Worm (Caenorhabditis elegans): ENCODE data around the gene pax-1.

The pax-1 gene

ce11 chrV:8247311-8248105, 22.8 kb downstream of the pax-1 start (continued):
- TF ChIP-seq efl-3 (GFP tag; optimal IDR thresholded peaks at IDR 0.05): peak; percentile 36
- peak; percentile 66 for TF ChIP-seq irx-1 (tag; optimal IDR thresholded peaks at IDR 0.05)
- peak; percentile 85 for TF ChIP-seq lin-14 (GFP tag; optimal IDR thresholded peaks at IDR 0.05)
- TF ChIP-seq ceh-82 (tag; optimal IDR thresholded peaks at IDR 0.05): peak; percentile 47 to 55 (median 54)

ce11 chrV:8250208-8250607, 25.5 kb downstream of the pax-1 start, which contains the start of gene C16D9.6:
Gene C16D9.6 (minus strand): TSS chrV:8250308.
- TF ChIP-seq fos-1 (tag; optimal IDR thresholded peaks at IDR 0.05): no peak
- TF ChIP-seq dsc-1 (tag; optimal IDR thresholded peaks at IDR 0.05): peak; percentile 8
- TF ChIP-seq fkh-8 (tag; optimal IDR thresholded peaks at IDR 0.05): peak; percentile 77
- TF ChIP-seq nhr-85 (tag): no peak
- peak; percentile 43 for TF ChIP-seq nhr-71 (tag; optimal IDR thresholded peaks at IDR 0.05)
- TF ChIP-seq lir-3 (tag; optimal IDR thresholded peaks at IDR 0.05; ENCODE audit: poor library complexity): no peak
- TF ChIP-seq ceh-8 (GFP tag; optimal IDR thresholded peaks at IDR 0.05): no peak

DNA sequence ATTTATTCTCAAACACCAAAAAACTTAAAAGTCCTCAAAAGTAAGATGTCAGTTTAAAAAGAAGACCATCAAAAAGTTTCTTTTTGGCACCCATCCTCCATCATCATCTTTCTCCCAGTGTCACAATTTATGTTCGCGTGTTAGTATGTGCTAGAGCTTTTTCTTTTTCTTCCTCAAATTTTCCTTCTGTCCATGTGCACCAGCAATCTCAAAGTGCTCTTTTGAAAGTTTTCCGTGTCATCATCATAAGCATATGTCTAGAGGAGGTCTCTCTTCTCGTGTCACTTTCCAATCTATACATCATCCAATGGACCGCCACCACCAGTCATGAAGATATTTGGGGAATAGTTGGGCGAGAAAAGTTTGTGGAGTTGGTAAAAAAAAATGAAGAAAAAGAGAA, 26.3 kb downstream of the pax-1 start:
- no peak for TF ChIP-seq elt-2 (tag; optimal IDR thresholded peaks at IDR 0.05)
- TF ChIP-seq mab-9 (GFP tag; IDR thresholded peaks at IDR 0.05): 0 out of 2 replicates have a peak, but pooled peaks have one; percentile 14
- TF ChIP-seq egl-27 (tag; optimal IDR thresholded peaks at IDR 0.05): no peak
- TF ChIP-seq unc-62 (GFP tag; optimal IDR thresholded peaks at IDR 0.05): no peak
- TF ChIP-seq nhr-19 (GFP tag; conservative IDR thresholded peaks at IDR 0.05): no peak
- no peak for TF ChIP-seq unc-86 (tag; optimal IDR thresholded peaks at IDR 0.05)
- TF ChIP-seq tbx-2 (tag; optimal IDR thresholded peaks at IDR 0.05): no peak
- TF ChIP-seq hlh-17 (GFP tag; optimal IDR thresholded peaks at IDR 0.05; ENCODE audit: borderline replicate concordance): no peak
- no peak for TF ChIP-seq dsc-1 (tag; optimal IDR thresholded peaks at IDR 0.05)
- peak; percentile 52 for TF ChIP-seq lin-14 (GFP tag; optimal IDR thresholded peaks at IDR 0.05)
- TF ChIP-seq egl-13 (tag; optimal IDR thresholded peaks at IDR 0.05): no peak
- TF ChIP-seq nhr-28 (tag; optimal IDR thresholded peaks at IDR 0.05): no peak

DNA sequence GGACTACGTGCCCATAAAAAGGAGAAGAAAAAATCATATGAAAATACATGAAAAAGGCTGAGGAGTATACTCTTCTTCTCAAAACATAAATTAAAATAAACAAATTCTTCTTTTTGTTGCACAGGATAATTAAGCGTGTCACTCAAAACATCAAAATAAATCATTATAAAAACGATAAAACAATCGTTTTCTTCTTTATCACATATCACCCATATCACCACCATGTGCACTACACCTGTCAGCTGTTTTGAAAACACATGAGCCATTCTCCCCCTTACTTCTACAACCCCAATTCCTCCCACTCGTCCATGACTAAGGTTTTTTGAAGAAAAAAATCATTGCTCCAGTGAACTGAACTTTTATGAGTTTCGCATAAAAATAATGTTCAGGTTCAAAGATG, 27.8 kb downstream of the pax-1 start:
- TF ChIP-seq rnt-1 (tag; optimal IDR thresholded peaks at IDR 0.05): peak; percentile 75
- no peak for TF ChIP-seq F16B12.6 (tag; optimal IDR thresholded peaks at IDR 0.05)
- no peak for TF ChIP-seq vab-15 (tag; optimal IDR thresholded peaks at IDR 0.05)
- no peak for TF ChIP-seq lin-13 (GFP tag; optimal IDR thresholded peaks at IDR 0.05)
- no peak for TF ChIP-seq alr-1 (tag; optimal IDR thresholded peaks at IDR 0.05; ENCODE audit: borderline replicate concordance)
- no peak for TF ChIP-seq nhr-47 (tag; optimal IDR thresholded peaks at IDR 0.05)
- TF ChIP-seq skn-1 (tag; optimal IDR thresholded peaks at IDR 0.05): no peak
- peak in 1 of 2 experiments; percentile 28 for TF ChIP-seq lsy-2 (tag; optimal IDR thresholded peaks at IDR 0.05)
- TF ChIP-seq lir-3 (tag; optimal IDR thresholded peaks at IDR 0.05; ENCODE audit: poor library complexity): no peak
- TF ChIP-seq nhr-12 (tag; optimal IDR thresholded peaks at IDR 0.05): no peak
- TF ChIP-seq snpc-4 (tag; optimal IDR thresholded peaks at IDR 0.05): peak; percentile 12
- peak; percentile 21 for TF ChIP-seq snu-23 (GFP tag; optimal IDR thresholded peaks at IDR 0.05)
- no peak for TF ChIP-seq elt-2 (tag; optimal IDR thresholded peaks at IDR 0.05)
- TF ChIP-seq jun-1 (tag; optimal IDR thresholded peaks at IDR 0.05): no peak
- TF ChIP-seq unc-30 (tag; optimal IDR thresholded peaks at IDR 0.05): no peak
- no peak for TF ChIP-seq sox-4 (tag; optimal IDR thresholded peaks at IDR 0.05)
- no peak for TF ChIP-seq ets-5 (GFP tag; IDR thresholded peaks at IDR 0.05)
- TF ChIP-seq fkh-10 (GFP tag; optimal IDR thresholded peaks at IDR 0.05): no peak
- no peak for TF ChIP-seq hpl-2 (GFP tag; optimal IDR thresholded peaks at IDR 0.05)
- peak; percentile 6 for TF ChIP-seq nhr-20 (tag; optimal IDR thresholded peaks at IDR 0.05)
- no peak for TF ChIP-seq xbp-1 (tag; optimal IDR thresholded peaks at IDR 0.05)
- TF ChIP-seq C34B4.2 (tag; optimal IDR thresholded peaks at IDR 0.05): no peak
- no peak for TF ChIP-seq nhr-77 (tag; optimal IDR thresholded peaks at IDR 0.05)
- peak; percentile 70 for TF ChIP-seq lin-14 (GFP tag; optimal IDR thresholded peaks at IDR 0.05)
- TF ChIP-seq nhr-237 (tag; optimal IDR thresholded peaks at IDR 0.05): no peak
- TF ChIP-seq mab-9 (GFP tag; IDR thresholded peaks at IDR 0.05): no peak
- peak; percentile 65 for TF ChIP-seq nhr-71 (tag; optimal IDR thresholded peaks at IDR 0.05)
- TF ChIP-seq lin-39 (tag; optimal IDR thresholded peaks at IDR 0.05): peak; percentile 68
- no peak for TF ChIP-seq elt-3 (tag; optimal IDR thresholded peaks at IDR 0.05)
- no peak for TF ChIP-seq nhr-28 (tag; optimal IDR thresholded peaks at IDR 0.05)

Measured in whole organism, L1 larva.